Worm (Caenorhabditis elegans) whole organism, L1 larva: ENCODE data around the gene nhr-78.

Experiments used
- C16A3.4 ChIP-seq: fragments of 150-350 bp; optimal IDR thresholded peaks from 2 replicates; lab custom pipeline; 2014; ENCODE audit warnings: missing biosample characterization, missing genetic modification characterization
- F16B12.6 ChIP-seq: fragments of 150-350 bp; optimal IDR thresholded peaks from 2 replicates; lab custom pipeline; 2014; ENCODE audit warnings: missing biosample characterization, missing genetic modification characterization
- aly-2 ChIP-seq: fragments of 150-350 bp; optimal IDR thresholded peaks from 2 replicates; lab custom pipeline; 2014; ENCODE audit warnings: missing biosample characterization, missing genetic modification characterization
- blmp-1 ChIP-seq: fragments of 150-350 bp; optimal IDR thresholded peaks from 2 replicates; lab custom pipeline; 2014; ENCODE audit warnings: missing biosample characterization, missing genetic modification characterization
- ceh-63 ChIP-seq: fragments of 200-800 bp; sonication (Bioruptor generic); optimal IDR thresholded peaks from 2 replicates; lab custom pipeline; 2018; ENCODE audit warnings: mild to moderate bottlenecking, missing genetic modification characterization, missing compliant biosample characterization
- ceh-8 ChIP-seq: fragments of 200-800 bp; sonication (Bioruptor generic); optimal IDR thresholded peaks from 2 replicates; lab custom pipeline; 2018; ENCODE audit warnings: mild to moderate bottlenecking, missing genetic modification characterization, moderate library complexity, missing compliant biosample characterization
- ceh-88 ChIP-seq: fragments of 200-800 bp; sonication (Bioruptor generic); IDR thresholded peaks from 2 replicates; pipeline ENCODE4 v1.3.6; 2022; ENCODE audit warnings: missing genetic modification characterization, missing compliant biosample characterization
- ceh-90 ChIP-seq: sonication (generic microtip); optimal IDR thresholded peaks from 2 replicates; lab custom pipeline; 2016; ENCODE audit warnings: missing genetic modification characterization, missing compliant biosample characterization
- ces-1 ChIP-seq: fragments of 150-350 bp; optimal IDR thresholded peaks from 2 replicates; lab custom pipeline; 2014; ENCODE audit warnings: missing biosample characterization, missing genetic modification reagents, missing genetic modification characterization
- dsc-1 ChIP-seq: sonication (generic microtip); optimal IDR thresholded peaks from 2 replicates; lab custom pipeline; 2016; ENCODE audit warnings: mild to moderate bottlenecking, missing genetic modification characterization, missing compliant biosample characterization
- efl-1 ChIP-seq, 4 experiments: fragments of 150-350 bp; optimal IDR thresholded peaks in 3 of 4; peaks in 1 of 4; 1 replicate in 1 of 4; 2 replicates in 3 of 4; lab custom pipeline; 2014; ENCODE audit warnings: missing biosample characterization in 2 of 4, missing genetic modification characterization in 2 of 4, missing genetic modification reagents in 2 of 4
- egl-13 ChIP-seq: sonication (generic microtip); optimal IDR thresholded peaks from 2 replicates; lab custom pipeline; 2016; ENCODE audit warnings: missing genotype, missing genetic modification reagents, missing genetic modification characterization, missing compliant biosample characterization
- elt-2 ChIP-seq: sonication (generic microtip); optimal IDR thresholded peaks from 2 replicates; lab custom pipeline; 2016; ENCODE audit warnings: missing genetic modification characterization, mild to moderate bottlenecking, inconsistent platforms, missing compliant biosample characterization, missing genetic modification reagents
- fkh-10 ChIP-seq: sonication (generic microtip); optimal IDR thresholded peaks from 2 replicates; lab custom pipeline; 2017; ENCODE audit warnings: missing biosample characterization, missing genetic modification reagents, missing genetic modification characterization
- irx-1 ChIP-seq: sonication (generic microtip); optimal IDR thresholded peaks from 2 replicates; lab custom pipeline; 2016; ENCODE audit warnings: missing genetic modification characterization, missing compliant biosample characterization
- isw-1 ChIP-seq: fragments of 200-800 bp; sonication (Bioruptor generic); IDR thresholded peaks from 2 replicates; pipeline ENCODE4 v1.3.6; 2022; ENCODE audit warnings: missing genetic modification characterization, missing compliant biosample characterization
- jun-1 ChIP-seq: fragments of 150-350 bp; optimal IDR thresholded peaks from 2 replicates; lab custom pipeline; 2014; ENCODE audit warnings: missing biosample characterization, missing genetic modification reagents, missing genetic modification characterization
- lin-13 ChIP-seq: fragments of 150-350 bp; optimal IDR thresholded peaks from 2 replicates; lab custom pipeline; 2014; ENCODE audit warnings: missing biosample characterization, missing genetic modification reagents, missing genetic modification characterization
- lin-14 ChIP-seq: fragments of 200-800 bp; sonication (Bioruptor generic); optimal IDR thresholded peaks from 2 replicates; lab custom pipeline; 2018; ENCODE audit warnings: mild to moderate bottlenecking, missing genetic modification characterization, moderate library complexity, missing compliant biosample characterization
- lin-15B ChIP-seq: fragments of 150-350 bp; sonication (generic microtip); optimal IDR thresholded peaks from 3 replicates; lab custom pipeline; 2014; ENCODE audit warnings: missing biosample characterization, missing genetic modification characterization
- lir-3 ChIP-seq: sonication (generic microtip); optimal IDR thresholded peaks from 2 replicates; lab custom pipeline; 2016; ENCODE audit warnings: mild to moderate bottlenecking, missing genetic modification characterization, moderate library complexity, missing compliant biosample characterization; ENCODE audit not compliant: poor library complexity
- mep-1 ChIP-seq: fragments of 150-350 bp; optimal IDR thresholded peaks from 2 replicates; lab custom pipeline; 2014; ENCODE audit warnings: missing biosample characterization, missing genetic modification characterization
- nhr-12 ChIP-seq: sonication (generic microtip); optimal IDR thresholded peaks from 2 replicates; lab custom pipeline; 2017; ENCODE audit warnings: missing biosample characterization, missing genetic modification characterization
- nhr-237 ChIP-seq: fragments of 150-350 bp; optimal IDR thresholded peaks from 2 replicates; lab custom pipeline; 2014; ENCODE audit warnings: missing biosample characterization, missing genetic modification characterization
- nhr-28 ChIP-seq: fragments of 150-350 bp; optimal IDR thresholded peaks from 2 replicates; lab custom pipeline; 2014; ENCODE audit warnings: missing biosample characterization, missing genetic modification characterization
- nhr-71 ChIP-seq: sonication (generic microtip); optimal IDR thresholded peaks from 2 replicates; lab custom pipeline; 2016; ENCODE audit warnings: mild to moderate bottlenecking, missing genetic modification characterization, moderate library complexity, missing compliant biosample characterization
- nhr-77 ChIP-seq: fragments of 150-350 bp; optimal IDR thresholded peaks from 2 replicates; lab custom pipeline; 2014; ENCODE audit warnings: missing biosample characterization, missing genetic modification characterization
- nhr-84 ChIP-seq: sonication (generic microtip); optimal IDR thresholded peaks from 2 replicates; lab custom pipeline; 2017; ENCODE audit warnings: missing biosample characterization, missing genetic modification characterization
- nhr-85 ChIP-seq: sonication (generic microtip); peaks from one replicate; lab custom pipeline; 2016; ENCODE audit warnings: missing genetic modification characterization, inconsistent platforms, missing compliant biosample characterization
- pag-3 ChIP-seq: sonication (generic microtip); optimal IDR thresholded peaks from 2 replicates; lab custom pipeline; 2017; ENCODE audit warnings: missing genetic modification characterization, mild to moderate bottlenecking, missing compliant biosample characterization, antibody characterized with exemption, borderline replicate concordance; ENCODE audit not compliant: insufficient read depth
- snpc-4 ChIP-seq: fragments of 150-350 bp; optimal IDR thresholded peaks from 2 replicates; lab custom pipeline; 2014; ENCODE audit warnings: missing biosample characterization, missing genetic modification characterization
- snu-23 ChIP-seq: sonication (generic microtip); optimal IDR thresholded peaks from 2 replicates; lab custom pipeline; 2016; ENCODE audit warnings: missing genetic modification characterization, missing compliant biosample characterization
- sptf-1 ChIP-seq: fragments of 150-350 bp; optimal IDR thresholded peaks from 2 replicates; lab custom pipeline; 2014; ENCODE audit warnings: missing biosample characterization, missing genetic modification characterization
- sup-37 ChIP-seq: fragments of 200-800 bp; sonication (Bioruptor generic); optimal IDR thresholded peaks from 2 replicates; lab custom pipeline; 2018; ENCODE audit warnings: mild to moderate bottlenecking, missing genetic modification characterization, missing compliant biosample characterization
- swsn-7 ChIP-seq: sonication (generic microtip); optimal IDR thresholded peaks from 2 replicates; lab custom pipeline; 2016; ENCODE audit warnings: missing genetic modification characterization, missing compliant biosample characterization
- tbx-2 ChIP-seq: sonication (generic microtip); optimal IDR thresholded peaks from 2 replicates; lab custom pipeline; 2016; ENCODE audit warnings: missing genetic modification characterization, missing compliant biosample characterization
- unc-30 ChIP-seq: sonication (generic microtip); optimal IDR thresholded peaks from 2 replicates; lab custom pipeline; 2017; ENCODE audit warnings: missing biosample characterization, missing genetic modification characterization
- unc-62 ChIP-seq: fragments of 150-350 bp; optimal IDR thresholded peaks from 2 replicates; lab custom pipeline; 2014; ENCODE audit warnings: missing biosample characterization, missing genetic modification reagents, missing genetic modification characterization
- unc-86 ChIP-seq: sonication (generic microtip); optimal IDR thresholded peaks from 2 replicates; lab custom pipeline; 2016; ENCODE audit warnings: missing genetic modification characterization, missing compliant biosample characterization
- unc-98 ChIP-seq: fragments of 200-800 bp; sonication (Bioruptor generic); IDR thresholded peaks from 2 replicates; pipeline ENCODE4 v1.3.6; 2022; ENCODE audit warnings: missing genetic modification characterization, missing compliant biosample characterization
- xbp-1 ChIP-seq: sonication (generic microtip); optimal IDR thresholded peaks from 2 replicates; lab custom pipeline; 2016; ENCODE audit warnings: missing genetic modification characterization, missing compliant biosample characterization
- zip-4 ChIP-seq: fragments of 200-800 bp; sonication (Bioruptor generic); optimal IDR thresholded peaks from 2 replicates; lab custom pipeline; 2018; ENCODE audit warnings: mild to moderate bottlenecking, missing genetic modification characterization, moderate library complexity, missing compliant biosample characterization

nhr-78 gene

ce11 chrIV:4247334-4247733 is 30.3 kb downstream of the nhr-78 start (continued):
- TF ChIP-seq unc-62 (GFP tag; lab: Kevin White, UChicago), result no peak
- no peak for TF ChIP-seq nhr-85 (tag; lab: Kevin White, UChicago)
- TF ChIP-seq elt-2 (tag; lab: Kevin White, UChicago), result no peak
- TF ChIP-seq dsc-1 (tag; lab: Kevin White, UChicago), result peak; percentile 66
- no peak for TF ChIP-seq ceh-88
- TF ChIP-seq unc-98 (GFP tag; lab: Robert Waterston, UW), result no peak
- TF ChIP-seq fkh-10, result no peak
- no peak for TF ChIP-seq nhr-77 (tag; lab: Kevin White, UChicago)
- TF ChIP-seq snu-23 (GFP tag; lab: Kevin White, UChicago), result peak; percentile 78
- peak; percentile 36 for TF ChIP-seq irx-1 (tag; lab: Kevin White, UChicago)
- TF ChIP-seq sptf-1 (tag; lab: Kevin White, UChicago), result no peak
- no peak for TF ChIP-seq nhr-84 (tag; lab: Kevin White, UChicago)
- no peak for TF ChIP-seq ceh-90
- TF ChIP-seq snpc-4 (tag; lab: Kevin White, UChicago), result peak; percentile 40
- TF ChIP-seq sup-37 (GFP tag; lab: Kevin White, UChicago), result no peak
- no peak for TF ChIP-seq pag-3 (tag; lab: Kevin White, UChicago)
- TF ChIP-seq nhr-237 (tag; lab: Kevin White, UChicago), result no peak
- no peak for TF ChIP-seq nhr-12 (tag; lab: Kevin White, UChicago)
- peak; percentile 68 for TF ChIP-seq isw-1 (GFP tag; lab: Robert Waterston, UW)
- TF ChIP-seq unc-30, result no peak
- no peak for TF ChIP-seq aly-2 (tag; lab: Kevin White, UChicago)
- TF ChIP-seq swsn-7 (tag; lab: Kevin White, UChicago), result peak; percentile 67
- no peak for TF ChIP-seq ceh-63 (GFP tag; lab: Kevin White, UChicago)
- peak; percentile 53 for TF ChIP-seq xbp-1 (tag; lab: Kevin White, UChicago)
- TF ChIP-seq F16B12.6 (tag; lab: Kevin White, UChicago), result peak; percentile 33
- peak; percentile 80 for TF ChIP-seq nhr-71
- TF ChIP-seq lir-3, result no peak
- TF ChIP-seq egl-13 (tag; lab: Kevin White, UChicago), result no peak
- peak; percentile 35 for TF ChIP-seq lin-14 (GFP tag; lab: Kevin White, UChicago)
- peak; percentile 39 for TF ChIP-seq unc-86 (tag; lab: Kevin White, UChicago)
- no peak for TF ChIP-seq nhr-28
- no peak for TF ChIP-seq ces-1 (GFP tag; lab: Kevin White, UChicago)
- TF ChIP-seq, all 84 proteins: peak for 33

- TF ChIP-seq nhr-85 (tag; lab: Kevin White, UChicago), result peak; percentile 7
- TF ChIP-seq lin-13 (GFP tag; lab: Kevin White, UChicago), result no peak
These were observed 31.2 kb downstream of the nhr-78 start, which contains the start of gene ttr-20 for ce11 chrIV:4246493-4246892. TSS of gene ttr-20 (plus strand) at chrIV:4246793.

- TF ChIP-seq mep-1 (tag; lab: Kevin White, UChicago) (no peak), blmp-1 (tag; lab: Kevin White, UChicago) (peak; percentile 15)
These were observed 33.2 kb downstream of the nhr-78 start, which contains the start of gene col-34 for ce11 chrIV:4244510-4244909. TSS of gene col-34 (minus strand) at chrIV:4244610.

ce11 chrIV:4243830-4244406 is 33.8 kb downstream of the nhr-78 start:
- TF ChIP-seq jun-1 (tag; lab: Kevin White, UChicago), result no peak
- TF ChIP-seq ceh-63 (GFP tag; lab: Kevin White, UChicago), result no peak
- TF ChIP-seq tbx-2, result no peak
- TF ChIP-seq efl-1 (optimal IDR thresholded peaks at IDR 0.05; lab: Kevin White, UChicago), result no peak
- TF ChIP-seq efl-1 (GFP tag; optimal IDR thresholded peaks at IDR 0.05 in 1 of 2; lab: Kevin White, UChicago), result peak in 1 of 2 experiments; percentile 78
- TF ChIP-seq zip-4 (GFP tag; lab: Kevin White, UChicago), result no peak
- no peak for TF ChIP-seq isw-1 (GFP tag; lab: Robert Waterston, UW)
- TF ChIP-seq C16A3.4 (tag; lab: Kevin White, UChicago), result no peak
- peak; percentile 70 for TF ChIP-seq ceh-8 (GFP tag; lab: Kevin White, UChicago)
- no peak for TF ChIP-seq egl-13 (tag; lab: Kevin White, UChicago)
- TF ChIP-seq lin-15B (tag; lab: Kevin White, UChicago), result no peak
- TF ChIP-seq irx-1 (tag; lab: Kevin White, UChicago), result no peak
